Fruit fly (Drosophila melanogaster): ENCODE results near the gene CG3793.
A peak's percentile ranks its signal among the peaks of the same experiment; 100 is the strongest.

CG3793 gene

DNA sequence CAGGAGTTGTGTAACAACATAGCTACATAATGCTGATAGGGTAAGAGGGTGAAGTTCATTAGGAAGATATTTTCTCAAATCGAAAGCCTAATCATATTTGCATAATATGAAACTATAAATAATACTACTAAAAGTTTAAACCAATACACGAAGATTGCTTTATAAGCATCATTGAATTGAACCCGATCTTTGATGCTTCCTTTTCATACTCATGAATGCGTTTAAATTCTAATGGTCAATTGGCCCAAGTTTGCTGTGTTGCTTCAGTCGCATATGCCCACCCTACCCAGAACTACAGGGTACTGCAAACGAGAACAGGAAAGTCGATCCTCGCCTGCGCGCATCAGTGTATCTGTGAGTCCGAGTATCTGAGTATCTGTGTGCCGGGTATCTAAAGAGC, 20.4 kb upstream of the CG3793 start:
- TF ChIP-seq CG8301 (tag; optimal IDR thresholded peaks at IDR 0.05): no peak
- TF ChIP-seq gl (tag; optimal IDR thresholded peaks at IDR 0.05): no peak
- TF ChIP-seq Snoo (tag; optimal IDR thresholded peaks at IDR 0.05): peak; percentile 94
- peak; percentile 84 for TF ChIP-seq CG9948 (tag; optimal IDR thresholded peaks at IDR 0.05)
- peak; percentile 45 for TF ChIP-seq CG8159 (tag; optimal IDR thresholded peaks at IDR 0.05)
- no peak for TF ChIP-seq CG17806 (tag; optimal IDR thresholded peaks at IDR 0.05)
- TF ChIP-seq Pif1A (GFP tag; optimal IDR thresholded peaks at IDR 0.05): peak; percentile 78
- no peak for TF ChIP-seq EcR (GFP tag; optimal IDR thresholded peaks at IDR 0.05)
- TF ChIP-seq CG12605 (GFP tag; IDR thresholded peaks at IDR 0.05): no peak
- no peak for TF ChIP-seq Ets98B (GFP tag; IDR thresholded peaks at IDR 0.05)
- TF ChIP-seq rn (GFP tag; IDR thresholded peaks at IDR 0.05): no peak
- peak; percentile 72 for TF ChIP-seq CG13204 (GFP tag; optimal IDR thresholded peaks at IDR 0.05)
- TF ChIP-seq CG15710 (tag; optimal IDR thresholded peaks at IDR 0.05): peak; percentile 95
- TF ChIP-seq fd96Ca (GFP tag; IDR thresholded peaks at IDR 0.05): no peak
- TF ChIP-seq CG34367 (tag; optimal IDR thresholded peaks at IDR 0.05): peak; percentile 94
- peak; percentile 25 for TF ChIP-seq Pif1B (GFP tag; optimal IDR thresholded peaks at IDR 0.05)
- TF ChIP-seq CG14655 (GFP tag; optimal IDR thresholded peaks at IDR 0.05): peak; percentile 46
- no peak for TF ChIP-seq CG10348 (GFP tag; IDR thresholded peaks at IDR 0.05)
- no peak for TF ChIP-seq CG32121 (GFP tag; IDR thresholded peaks at IDR 0.05)
- no peak for TF ChIP-seq D1 (tag; optimal IDR thresholded peaks at IDR 0.05)
- peak; percentile 49; the same call in 1 of the 3 replicates for TF ChIP-seq CG4496 (GFP tag; IDR thresholded peaks at IDR 0.05)

DNA sequence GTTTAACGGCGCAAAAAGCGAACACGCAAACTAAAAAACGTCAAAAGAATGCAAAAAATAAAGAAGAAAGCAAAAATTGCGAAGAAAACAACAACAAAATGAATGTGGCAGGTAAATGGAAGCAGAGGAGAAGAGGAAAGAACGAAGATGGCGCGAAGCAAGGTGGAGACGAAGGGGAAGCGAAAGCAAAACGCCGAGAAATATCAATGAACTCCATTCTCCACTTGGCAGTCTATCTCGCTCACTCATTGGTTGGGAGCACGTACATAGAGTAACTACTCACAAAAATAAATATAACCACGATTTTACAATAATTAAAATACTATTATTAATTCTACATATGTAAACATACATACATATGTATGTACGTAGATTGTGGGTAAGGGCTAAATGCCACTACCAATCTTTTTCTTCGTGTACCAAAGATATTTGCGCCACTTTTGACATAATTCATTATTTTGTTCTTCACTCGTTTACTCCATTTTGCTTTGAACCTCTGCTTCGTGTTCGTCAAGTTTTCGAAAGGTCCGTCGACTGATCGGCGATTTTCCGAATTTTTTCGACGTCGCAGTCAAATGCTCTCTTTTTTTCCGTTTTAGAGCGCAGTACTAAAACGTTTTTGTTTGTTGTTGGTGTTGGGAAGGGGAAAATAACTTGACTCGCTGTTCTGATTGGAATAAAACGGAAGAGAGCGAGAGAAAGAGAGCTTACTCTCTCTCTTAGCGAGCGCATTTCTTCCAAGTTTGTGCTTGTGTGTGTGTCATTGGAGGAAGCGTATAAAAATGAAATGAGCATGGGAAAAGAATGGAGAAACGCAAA, 18.8 kb upstream of the CG3793 start:
- TF ChIP-seq Pif1A (GFP tag; optimal IDR thresholded peaks at IDR 0.05): no peak
- TF ChIP-seq CG32121 (GFP tag; IDR thresholded peaks at IDR 0.05): no peak
- no peak for TF ChIP-seq Ets98B (GFP tag; IDR thresholded peaks at IDR 0.05)
- no peak for TF ChIP-seq CG9948 (tag; optimal IDR thresholded peaks at IDR 0.05)
- TF ChIP-seq CG13204 (GFP tag; optimal IDR thresholded peaks at IDR 0.05): peak; percentile 4
- TF ChIP-seq CG8159 (tag; optimal IDR thresholded peaks at IDR 0.05): peak; percentile 13
- no peak for TF ChIP-seq CG8301 (tag; optimal IDR thresholded peaks at IDR 0.05)
- TF ChIP-seq CG34367 (tag; optimal IDR thresholded peaks at IDR 0.05): no peak
- TF ChIP-seq EcR (GFP tag; optimal IDR thresholded peaks at IDR 0.05): peak; percentile 88
- TF ChIP-seq fd96Ca (GFP tag; IDR thresholded peaks at IDR 0.05): no peak; the same call in 2 of the 3 replicates
- TF ChIP-seq rn (GFP tag; IDR thresholded peaks at IDR 0.05): no peak
- TF ChIP-seq gl (tag; optimal IDR thresholded peaks at IDR 0.05): no peak
- no peak for TF ChIP-seq D1 (tag; optimal IDR thresholded peaks at IDR 0.05)
- no peak for TF ChIP-seq CG10348 (GFP tag; IDR thresholded peaks at IDR 0.05)
- TF ChIP-seq CG4496 (GFP tag; IDR thresholded peaks at IDR 0.05): 0 out of 3 replicates have a peak, but pooled peaks have one; percentile 18
- no peak for TF ChIP-seq Snoo (tag; optimal IDR thresholded peaks at IDR 0.05)
- TF ChIP-seq Pif1B (GFP tag; optimal IDR thresholded peaks at IDR 0.05): no peak

DNA sequence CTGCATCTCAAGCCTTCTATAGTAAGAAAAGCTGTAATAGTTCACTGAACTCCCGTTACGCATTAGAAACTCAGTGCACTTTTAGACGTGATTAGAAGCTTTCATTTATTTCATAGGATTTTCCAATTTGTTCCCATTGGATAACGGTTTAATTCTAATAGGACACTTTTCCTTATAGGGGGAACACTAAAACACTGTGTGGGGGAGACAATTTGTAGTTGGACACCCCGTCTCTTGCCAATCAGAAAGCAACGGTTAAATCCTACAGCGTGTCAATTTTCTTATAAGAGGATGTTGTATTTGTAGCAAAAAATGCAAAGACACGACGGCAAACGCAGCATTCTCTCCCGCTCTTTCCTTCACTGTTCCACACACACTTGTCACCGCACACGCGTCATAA, 18.0 kb upstream of the CG3793 start:
- TF ChIP-seq CG4496 (GFP tag; IDR thresholded peaks at IDR 0.05): no peak
- no peak for TF ChIP-seq CG9948 (tag; optimal IDR thresholded peaks at IDR 0.05)
- no peak for TF ChIP-seq CG8301 (tag; optimal IDR thresholded peaks at IDR 0.05)
- TF ChIP-seq CG13204 (GFP tag; optimal IDR thresholded peaks at IDR 0.05): no peak

DNA sequence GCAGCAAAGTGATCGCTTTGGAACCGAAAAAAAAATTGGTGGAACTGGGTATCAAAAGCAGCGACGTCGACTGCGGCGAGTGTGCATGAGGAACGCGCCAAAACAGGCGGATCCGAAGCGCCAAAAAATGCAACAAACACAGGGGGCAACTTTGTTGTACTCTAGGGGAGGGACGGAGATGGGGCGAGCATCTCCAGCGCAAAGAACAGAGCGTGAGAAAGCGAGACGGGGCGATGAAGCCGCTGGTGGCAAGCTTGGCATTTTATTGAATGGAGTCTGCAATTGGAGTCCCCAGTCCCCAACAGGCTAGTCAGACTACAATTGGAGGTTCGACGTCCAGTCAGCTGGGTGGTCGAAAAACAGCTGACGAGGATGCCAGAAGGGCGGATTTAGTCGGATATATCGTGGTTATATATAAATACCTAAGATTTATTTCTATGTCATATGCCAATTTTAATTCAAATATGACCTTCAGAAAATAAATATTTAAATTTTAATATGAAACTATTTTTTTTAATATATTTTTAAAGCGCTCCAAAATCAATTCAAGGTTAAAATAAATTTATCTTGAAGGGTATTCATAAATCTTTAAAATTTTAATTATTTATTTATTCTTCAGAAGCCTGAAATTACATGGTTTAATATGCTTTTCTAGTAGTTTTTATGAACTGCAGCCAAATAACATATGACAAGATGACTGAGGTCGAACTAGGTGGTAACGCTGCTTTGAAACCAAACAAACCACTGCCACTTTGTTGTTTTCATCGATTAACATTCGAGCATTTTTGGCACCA, 17.2 kb upstream of the CG3793 start:
- TF ChIP-seq CG12605 (GFP tag; IDR thresholded peaks at IDR 0.05): no peak
- 0 out of 2 replicates have a peak, but pooled peaks have one; percentile 37 for TF ChIP-seq rn (GFP tag; IDR thresholded peaks at IDR 0.05)
- TF ChIP-seq CG4496 (GFP tag; IDR thresholded peaks at IDR 0.05): peak; percentile 70; the same call in 1 of the 3 replicates
- TF ChIP-seq D1 (tag; optimal IDR thresholded peaks at IDR 0.05): peak; percentile 86
- TF ChIP-seq fd96Ca (GFP tag; IDR thresholded peaks at IDR 0.05): no peak; the same call in 2 of the 3 replicates
- no peak for TF ChIP-seq Ets98B (GFP tag; IDR thresholded peaks at IDR 0.05)
- TF ChIP-seq CG10348 (GFP tag; IDR thresholded peaks at IDR 0.05): no peak
- peak; percentile 89 for TF ChIP-seq CG15710 (tag; optimal IDR thresholded peaks at IDR 0.05)
- peak; percentile 62 for TF ChIP-seq Pif1B (GFP tag; optimal IDR thresholded peaks at IDR 0.05)
- TF ChIP-seq CG8159 (tag; optimal IDR thresholded peaks at IDR 0.05): peak; percentile 93
- TF ChIP-seq CG14655 (GFP tag; optimal IDR thresholded peaks at IDR 0.05): no peak
- peak; percentile 76 for TF ChIP-seq CG8301 (tag; optimal IDR thresholded peaks at IDR 0.05)
- peak; percentile 59 for TF ChIP-seq Pif1A (GFP tag; optimal IDR thresholded peaks at IDR 0.05)
- TF ChIP-seq Snoo (tag; optimal IDR thresholded peaks at IDR 0.05): peak; percentile 84
- peak; percentile 70 for TF ChIP-seq CG34367 (tag; optimal IDR thresholded peaks at IDR 0.05)
- no peak for TF ChIP-seq EcR (GFP tag; optimal IDR thresholded peaks at IDR 0.05)
- peak; percentile 78 for TF ChIP-seq CG17806 (tag; optimal IDR thresholded peaks at IDR 0.05)
- TF ChIP-seq gl (tag; optimal IDR thresholded peaks at IDR 0.05): no peak
- peak; percentile 64 for TF ChIP-seq CG32121 (GFP tag; IDR thresholded peaks at IDR 0.05)
- peak; percentile 89 for TF ChIP-seq CG9948 (tag; optimal IDR thresholded peaks at IDR 0.05)
- peak; percentile 35 for TF ChIP-seq CG13204 (GFP tag; optimal IDR thresholded peaks at IDR 0.05)

Data from whole organism, pupa.